Worm (Caenorhabditis elegans) whole organism, late embryonic: ENCODE results near the gene C05G5.5.

ENCODE experiments used
- C08G9.2 ChIP-seq: sonication (generic microtip); optimal IDR thresholded peaks from 2 replicates; lab custom pipeline; 2016; ENCODE audit warnings: mild to moderate bottlenecking, missing genetic modification characterization, moderate library complexity, missing compliant biosample characterization
- C38D4.7 ChIP-seq: fragments of 200-800 bp; sonication (Bioruptor generic); optimal IDR thresholded peaks from 2 replicates; lab custom pipeline; 2018; ENCODE audit warnings: mild to moderate bottlenecking, missing genetic modification characterization, moderate library complexity, missing compliant biosample characterization
- K02D7.2 ChIP-seq: sonication (generic microtip); optimal IDR thresholded peaks from 2 replicates; lab custom pipeline; 2017; ENCODE audit warnings: mild to moderate bottlenecking, missing genetic modification characterization, missing compliant biosample characterization
- K09A11.1 ChIP-seq: sonication (generic microtip); optimal IDR thresholded peaks from 2 replicates; lab custom pipeline; 2017; ENCODE audit warnings: antibody characterized with exemption, mild to moderate bottlenecking, missing genetic modification characterization, missing compliant biosample characterization; ENCODE audit not compliant: insufficient read depth
- T23F11.4 ChIP-seq: fragments of 200-800 bp; sonication (Bioruptor generic); optimal IDR thresholded peaks from 2 replicates; lab custom pipeline; 2018; ENCODE audit warnings: mild to moderate bottlenecking, missing genetic modification characterization, missing compliant biosample characterization
- Y22D7AL.16 ChIP-seq: sonication (generic microtip); optimal IDR thresholded peaks from 2 replicates; lab custom pipeline; 2016; ENCODE audit warnings: missing genetic modification characterization, missing compliant biosample characterization
- ama-1 ChIP-seq: fragments of 150-350 bp; optimal IDR thresholded peaks from 2 replicates; lab custom pipeline; 2014
- ceh-19 ChIP-seq: fragments of 200-800 bp; sonication (Bioruptor generic); optimal IDR thresholded peaks from 2 replicates; lab custom pipeline; 2018; ENCODE audit warnings: mild to moderate bottlenecking, missing genetic modification characterization, missing compliant biosample characterization
- ceh-2 ChIP-seq: sonication (generic microtip); optimal IDR thresholded peaks from 2 replicates; lab custom pipeline; 2016; ENCODE audit warnings: missing genotype, missing genetic modification characterization, missing compliant biosample characterization
- ceh-22 ChIP-seq: sonication (generic microtip); optimal IDR thresholded peaks from 2 replicates; lab custom pipeline; 2017; ENCODE audit warnings: missing biosample characterization, missing genetic modification characterization
- ceh-24 ChIP-seq: sonication (generic microtip); optimal IDR thresholded peaks from 2 replicates; lab custom pipeline; 2016; ENCODE audit warnings: mild to moderate bottlenecking, missing genetic modification characterization, missing compliant biosample characterization
- ceh-30 ChIP-seq: fragments of 150-350 bp; optimal IDR thresholded peaks from 2 replicates; lab custom pipeline; 2014; ENCODE audit warnings: missing biosample characterization, missing genetic modification characterization
- ceh-31 ChIP-seq: sonication (generic microtip); optimal IDR thresholded peaks from 2 replicates; lab custom pipeline; 2016; ENCODE audit warnings: missing genetic modification characterization, missing compliant biosample characterization
- ceh-48 ChIP-seq: sonication (generic microtip); optimal IDR thresholded peaks from 2 replicates; lab custom pipeline; 2016; ENCODE audit warnings: missing genetic modification characterization, inconsistent platforms, missing compliant biosample characterization
- elt-4 ChIP-seq: sonication (generic microtip); optimal IDR thresholded peaks from 2 replicates; lab custom pipeline; 2016; ENCODE audit warnings: missing genetic modification characterization, missing compliant biosample characterization
- ets-4 ChIP-seq: sonication (generic microtip); optimal IDR thresholded peaks from 2 replicates; lab custom pipeline; 2016; ENCODE audit warnings: missing genetic modification characterization, missing compliant biosample characterization
- eyg-1 ChIP-seq: sonication (generic microtip); optimal IDR thresholded peaks from 2 replicates; lab custom pipeline; 2016; ENCODE audit warnings: missing genotype, missing genetic modification characterization, missing compliant biosample characterization
- fax-1 ChIP-seq: sonication (generic microtip); optimal IDR thresholded peaks from 2 replicates; lab custom pipeline; 2016; ENCODE audit warnings: missing genotype, missing genetic modification characterization, missing compliant biosample characterization
- fkh-6 ChIP-seq: sonication (generic microtip); optimal IDR thresholded peaks from 2 replicates; lab custom pipeline; 2016; ENCODE audit warnings: missing genetic modification characterization, missing compliant biosample characterization
- hlh-30 ChIP-seq: sonication (generic microtip); optimal IDR thresholded peaks from 2 replicates; lab custom pipeline; 2017; ENCODE audit warnings: antibody characterized with exemption, missing genetic modification characterization, missing compliant biosample characterization; ENCODE audit not compliant: insufficient read depth
- lim-6 ChIP-seq: sonication (generic microtip); optimal IDR thresholded peaks from 2 replicates; lab custom pipeline; 2016; ENCODE audit warnings: missing genetic modification characterization, missing compliant biosample characterization
- madf-2 ChIP-seq: sonication (generic microtip); optimal IDR thresholded peaks from 2 replicates; lab custom pipeline; 2017; ENCODE audit warnings: missing genetic modification characterization, missing compliant biosample characterization
- mec-3 ChIP-seq: sonication (generic microtip); optimal IDR thresholded peaks from 2 replicates; lab custom pipeline; 2016; ENCODE audit warnings: borderline replicate concordance, missing genetic modification characterization, missing compliant biosample characterization
- npax-4 ChIP-seq: sonication (generic microtip); optimal IDR thresholded peaks from 2 replicates; lab custom pipeline; 2016; ENCODE audit warnings: missing genetic modification characterization, missing compliant biosample characterization
- odd-2 ChIP-seq: sonication (generic microtip); optimal IDR thresholded peaks from 2 replicates; lab custom pipeline; 2017; ENCODE audit warnings: antibody characterized with exemption, mild to moderate bottlenecking, missing genetic modification characterization, missing compliant biosample characterization
- pag-3 ChIP-seq: sonication (generic microtip); optimal IDR thresholded peaks from 2 replicates; lab custom pipeline; 2016; ENCODE audit warnings: missing compliant biosample characterization, missing genetic modification characterization, borderline replicate concordance
- pros-1 ChIP-seq: fragments of 150-350 bp; optimal IDR thresholded peaks from 2 replicates; lab custom pipeline; 2014; ENCODE audit warnings: missing biosample characterization, missing genetic modification reagents, missing genetic modification characterization
- ref-2 ChIP-seq: sonication (generic microtip); optimal IDR thresholded peaks from 2 replicates; lab custom pipeline; 2016; ENCODE audit warnings: missing genetic modification characterization, missing compliant biosample characterization
- rnt-1 ChIP-seq: sonication (generic microtip); optimal IDR thresholded peaks from 2 replicates; lab custom pipeline; 2016; ENCODE audit warnings: missing genetic modification characterization, missing compliant biosample characterization
- sox-2 ChIP-seq: fragments of 200-800 bp; sonication (Bioruptor generic); IDR thresholded peaks from 2 replicates; pipeline ENCODE4 v1.3.6; 2022; ENCODE audit warnings: missing genetic modification reagents, missing genetic modification characterization, missing compliant biosample characterization
- tbx-2 ChIP-seq: sonication (generic microtip); optimal IDR thresholded peaks from 2 replicates; lab custom pipeline; 2016; ENCODE audit warnings: missing genetic modification characterization, missing compliant biosample characterization
- unc-3 ChIP-seq, 2 experiments: fragments of 200-800 bp in 1 of 2; sonication (Bioruptor generic) in 1 of 2; sonication (generic microtip) in 1 of 2; conservative IDR thresholded peaks in 1 of 2; optimal IDR thresholded peaks in 1 of 2; 2 replicates each; pipeline versions ENCODE4 v1.3.6 to Lab custom; 2016 to 2022; ENCODE audit warnings: missing compliant biosample characterization in 2 of 2, missing genetic modification characterization in 2 of 2, missing genetic modification reagents in 1 of 2
- unc-55 ChIP-seq: sonication (generic microtip); optimal IDR thresholded peaks from 2 replicates; lab custom pipeline; 2017; ENCODE audit warnings: missing biosample characterization, missing genetic modification reagents, missing genetic modification characterization
- unc-86 ChIP-seq: sonication (generic microtip); optimal IDR thresholded peaks from 2 replicates; lab custom pipeline; 2016; ENCODE audit warnings: missing genetic modification characterization, missing compliant biosample characterization

The C05G5.5 gene

ce11 chrX:14708176-14708642 lies 52.7 kb downstream of the C05G5.5 start (continued):
- peak; percentile 86 for TF ChIP-seq hlh-30
- peak; percentile 92 for TF ChIP-seq ceh-31
- TF ChIP-seq fkh-6 = peak; percentile 33
- TF ChIP-seq ets-4 (tag; lab: Kevin White, UChicago) = peak; percentile 51
- no peak for TF ChIP-seq C38D4.7 (GFP tag; lab: Kevin White, UChicago)
- TF ChIP-seq mec-3 (tag; lab: Kevin White, UChicago) = no peak
- peak; percentile 26 for TF ChIP-seq K09A11.1 (tag; lab: Kevin White, UChicago)
- no peak for TF ChIP-seq odd-2 (tag; lab: Kevin White, UChicago)
- TF ChIP-seq ceh-2 = peak; percentile 15
- no peak for TF ChIP-seq eyg-1 (tag; lab: Kevin White, UChicago)
- no peak for TF ChIP-seq elt-4 (tag; lab: Kevin White, UChicago)
- TF ChIP-seq Y22D7AL.16 (tag; lab: Kevin White, UChicago) = no peak
- no peak for TF ChIP-seq npax-4 (tag; lab: Kevin White, UChicago)
- peak; percentile 79 for TF ChIP-seq ref-2
- TF ChIP-seq tbx-2 (tag; lab: Kevin White, UChicago) = peak; percentile 81
- TF ChIP-seq K02D7.2 (tag; lab: Kevin White, UChicago) = no peak
- peak; percentile 11 for TF ChIP-seq fax-1 (tag; lab: Kevin White, UChicago)
- peak; percentile 48 for TF ChIP-seq C08G9.2 (tag; lab: Kevin White, UChicago)
- peak; percentile 49 for TF ChIP-seq rnt-1 (tag; lab: Kevin White, UChicago)
- TF ChIP-seq ceh-19 (GFP tag; lab: Kevin White, UChicago) = peak; percentile 80
- no peak for TF ChIP-seq T23F11.4 (GFP tag; lab: Kevin White, UChicago)
- peak; percentile 99 for TF ChIP-seq pros-1 (tag; lab: Kevin White, UChicago)
- TF ChIP-seq pag-3 = peak; percentile 15
- TF ChIP-seq lim-6 (tag; lab: Kevin White, UChicago) = no peak
- no peak for TF ChIP-seq unc-86 (tag; lab: Kevin White, UChicago)
- peak; percentile 73 for TF ChIP-seq unc-55 (GFP tag; lab: Kevin White, UChicago)

ce11 chrX:14706698-14707285 lies 54.1 kb downstream of the C05G5.5 start, which contains the start of gene tmem-184:
Gene tmem-184 (minus strand): TSS chrX:14706861.
- TF ChIP-seq tbx-2 (tag; lab: Kevin White, UChicago) = no peak
- no peak for TF ChIP-seq sox-2 (GFP tag; lab: Robert Waterston, UW)
- no peak for TF ChIP-seq fax-1 (tag; lab: Kevin White, UChicago)
- TF ChIP-seq ama-1 (lab: Kevin White, UChicago) = no peak
- no peak for TF ChIP-seq ceh-2
- TF ChIP-seq ceh-48 (tag; lab: Kevin White, UChicago) = no peak
- TF ChIP-seq unc-55 (GFP tag; lab: Kevin White, UChicago) = no peak
- no peak for TF ChIP-seq C08G9.2 (tag; lab: Kevin White, UChicago)
- TF ChIP-seq K02D7.2 (tag; lab: Kevin White, UChicago) = no peak
- TF ChIP-seq ceh-24 (tag; lab: Kevin White, UChicago) = no peak
- no peak for TF ChIP-seq ceh-22 (tag; lab: Kevin White, UChicago)
- no peak for TF ChIP-seq ceh-30 (tag; lab: Kevin White, UChicago)
- TF ChIP-seq madf-2 = no peak
- no peak for TF ChIP-seq npax-4 (tag; lab: Kevin White, UChicago)
- no peak for TF ChIP-seq mec-3 (tag; lab: Kevin White, UChicago)
- no peak for TF ChIP-seq unc-3 (GFP tag; conservative IDR thresholded peaks at IDR 0.05; lab: Robert Waterston, UW)
- TF ChIP-seq unc-3 (tag; optimal IDR thresholded peaks at IDR 0.05; lab: Kevin White, UChicago) = no peak
- TF ChIP-seq K09A11.1 (tag; lab: Kevin White, UChicago) = no peak
- TF ChIP-seq pros-1 (tag; lab: Kevin White, UChicago) = no peak
- TF ChIP-seq unc-86 (tag; lab: Kevin White, UChicago) = no peak
